Fruit fly (Drosophila melanogaster) whole organism, embryonic: ENCODE measurements around the gene Ts.

Experiments
- Bgb ChIP-seq: fragments of 200-800 bp; sonication (Bioruptor generic); IDR thresholded peaks from 2 replicates; pipeline ENCODE4 v1.3.6; 2022; ENCODE audit warnings: missing biosample characterization, missing genetic modification characterization; ENCODE audit not compliant: partially characterized antibody
- CG10147 ChIP-seq: fragments of 200-800 bp; sonication (Bioruptor generic); optimal IDR thresholded peaks from 2 replicates; lab custom pipeline; 2019; ENCODE audit warnings: missing biosample characterization, mild to moderate bottlenecking, missing genetic modification characterization, moderate library complexity
- CG11093 ChIP-seq: fragments of 200-800 bp; sonication (Bioruptor generic); IDR thresholded peaks from 3 replicates; pipeline ENCODE4 v1.3.6; 2022; ENCODE audit warnings: missing biosample characterization, missing genetic modification characterization
- CG3163 ChIP-seq: fragments of 200-800 bp; sonication (Bioruptor generic); optimal IDR thresholded peaks from 3 replicates; lab custom pipeline; 2016; ENCODE audit warnings: missing biosample characterization, missing genetic modification characterization
- CG6791 ChIP-seq: fragments of 200-800 bp; sonication (Bioruptor generic); IDR thresholded peaks from 3 replicates; pipeline ENCODE4 v1.3.6; 2022; ENCODE audit warnings: missing biosample characterization, missing genetic modification characterization; ENCODE audit not compliant: partially characterized antibody
- CG7271 ChIP-seq: fragments of 200-800 bp; sonication (Bioruptor generic); optimal IDR thresholded peaks from 2 replicates; lab custom pipeline; 2018; ENCODE audit warnings: missing biosample characterization, mild to moderate bottlenecking, missing genetic modification characterization, moderate library complexity
- bsh ChIP-seq, 2 experiments: fragments of 200-800 bp; sonication (Bioruptor generic); optimal IDR thresholded peaks; 2 replicates each; lab custom pipeline; 2017 to 2018; ENCODE audit warnings: mild to moderate bottlenecking in 2 of 2, missing biosample characterization in 2 of 2, missing genetic modification characterization in 2 of 2, moderate library complexity in 1 of 2
- cas ChIP-seq: fragments of 200-800 bp; sonication (Bioruptor generic); IDR thresholded peaks from 2 replicates; pipeline ENCODE4 v1.3.6; 2022; ENCODE audit warnings: missing biosample characterization, missing genetic modification characterization
- sisA ChIP-seq: fragments of 200-800 bp; sonication (Bioruptor generic); IDR thresholded peaks from 2 replicates; pipeline ENCODE4 v1.3.6; 2022; ENCODE audit warnings: missing biosample characterization, missing genetic modification characterization
- trh ChIP-seq: fragments of 200-800 bp; sonication (Bioruptor generic); optimal IDR thresholded peaks from 2 replicates; lab custom pipeline; 2016; ENCODE audit warnings: missing biosample characterization, missing genetic modification characterization

DNA sequence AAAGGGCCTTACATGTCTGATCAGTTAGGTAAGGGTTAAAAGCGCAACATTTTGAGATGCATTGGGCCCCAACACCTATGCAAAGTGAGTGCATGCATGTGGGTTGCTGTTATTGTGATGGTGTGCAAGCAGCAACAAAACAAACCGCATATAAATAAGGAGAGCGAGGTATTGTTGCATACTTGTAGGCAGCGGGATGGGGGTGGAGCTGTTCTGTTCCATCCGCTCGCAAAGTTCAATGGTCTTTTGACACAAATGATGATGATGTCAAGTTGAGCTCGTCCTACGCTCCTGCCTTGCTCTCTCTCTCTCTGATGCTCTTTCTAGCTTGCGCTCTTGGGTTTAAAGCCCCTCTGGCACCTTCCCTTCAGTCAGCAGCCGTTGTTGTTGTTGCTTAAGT is 13.8 kb downstream of the Ts start:
- no peak for TF ChIP-seq sisA (GFP tag; lab: Robert Waterston, UW)
- no peak for TF ChIP-seq cas
- TF ChIP-seq CG3163: no peak
- no peak for TF ChIP-seq bsh (GFP tag; optimal IDR thresholded peaks at IDR 0.05; lab: Kevin White, UChicago)
- TF ChIP-seq CG6791 (GFP tag; lab: Robert Waterston, UW): no peak
- no peak for TF ChIP-seq CG7271 (tag; lab: Kevin White, UChicago)
- no peak for TF ChIP-seq CG11093
- no peak for TF ChIP-seq trh (GFP tag; lab: Kevin White, UChicago)
- no peak for TF ChIP-seq CG10147 (GFP tag; lab: Kevin White, UChicago)
- no peak for TF ChIP-seq Bgb
